Fruit fly (Drosophila melanogaster): ENCODE measurements around the gene CG13131.

DNA sequence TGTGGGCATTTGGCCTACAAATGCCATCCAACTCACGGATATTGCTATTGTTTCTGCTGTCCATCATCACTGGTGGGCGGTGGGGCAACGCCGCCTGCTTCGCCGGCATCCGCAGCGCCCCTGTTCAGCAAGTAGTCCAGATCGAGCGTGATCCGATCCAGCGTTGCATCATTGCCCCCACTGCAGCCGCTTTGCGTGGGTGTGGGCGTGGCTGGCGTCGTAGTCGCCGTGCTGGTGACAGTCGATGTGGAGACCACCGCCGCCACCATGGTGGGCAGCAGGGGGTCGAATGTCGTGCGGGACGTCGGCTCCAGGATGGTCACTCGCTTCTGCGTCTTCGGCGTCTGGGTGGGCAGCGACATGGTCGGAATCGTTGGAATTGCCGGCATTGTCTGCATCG is 47.5 kb upstream of the CG13131 start:
- no peak for TF ChIP-seq psq (optimal IDR thresholded peaks at IDR 0.05)
- TF ChIP-seq EcR (GFP tag; optimal IDR thresholded peaks at IDR 0.05) = no peak
- TF ChIP-seq pan (optimal IDR thresholded peaks at IDR 0.05) = no peak
- TF ChIP-seq Dll (optimal IDR thresholded peaks at IDR 0.05) = no peak
- TF ChIP-seq CG8478 (optimal IDR thresholded peaks at IDR 0.05) = no peak
